Fruit fly (Drosophila melanogaster) whole organism, wandering third instar larva: ENCODE results near the gene FoxK.

Source experiments
- Abd-B ChIP-seq: fragments of >200 bp; optimal IDR thresholded peaks from 2 replicates; lab custom pipeline; 2017; ENCODE audit warnings: missing biosample characterization, missing genetic modification characterization
- CG32264 ChIP-seq: fragments of 200-800 bp; sonication (Bioruptor generic); optimal IDR thresholded peaks from 2 replicates; lab custom pipeline; 2016; ENCODE audit warnings: missing biosample characterization, missing genetic modification characterization
- CG9705 ChIP-seq: fragments of 200-800 bp; sonication (Bioruptor generic); optimal IDR thresholded peaks from 2 replicates; lab custom pipeline; 2018; ENCODE audit warnings: missing biosample characterization, mild to moderate bottlenecking, missing genetic modification characterization
- CrebA ChIP-seq: fragments of 200-800 bp; sonication (Bioruptor generic); optimal IDR thresholded peaks from 2 replicates; lab custom pipeline; 2016; ENCODE audit warnings: missing biosample characterization, mild to moderate bottlenecking, missing genetic modification characterization, borderline replicate concordance
- Dfd ChIP-seq: fragments of >200 bp; optimal IDR thresholded peaks from 2 replicates; lab custom pipeline; 2017; ENCODE audit warnings: missing biosample characterization, missing genetic modification characterization
- Dif ChIP-seq: fragments of 200-275, 200-300 bp; sonication (Bioruptor generic); optimal IDR thresholded peaks from 2 replicates; lab custom pipeline; 2018; ENCODE audit warnings: missing biosample characterization, missing genetic modification characterization; ENCODE audit not compliant: partially characterized antibody
- GATAd ChIP-seq: sonication (Bioruptor generic); optimal IDR thresholded peaks from 2 replicates; lab custom pipeline; 2016; ENCODE audit warnings: missing biosample characterization, missing genetic modification characterization
- HLH106 ChIP-seq: fragments of 200-800 bp; optimal IDR thresholded peaks from 3 replicates; lab custom pipeline; 2019; ENCODE audit warnings: missing biosample characterization, mild to moderate bottlenecking, missing genetic modification characterization, moderate library complexity
- Hnf4 ChIP-seq: fragments of 200-800 bp; sonication (Bioruptor generic); optimal IDR thresholded peaks from 2 replicates; lab custom pipeline; 2016; ENCODE audit warnings: missing biosample characterization, mild to moderate bottlenecking, missing genetic modification characterization
- Hr78 ChIP-seq: fragments of >200 bp; optimal IDR thresholded peaks from 2 replicates; lab custom pipeline; 2017; ENCODE audit warnings: missing biosample characterization, missing genetic modification characterization
- Hr83 ChIP-seq: fragments of 200-300 bp; sonication (Bioruptor generic); optimal IDR thresholded peaks from 2 replicates; lab custom pipeline; 2016; ENCODE audit warnings: missing biosample characterization, mild to moderate bottlenecking, missing genetic modification characterization, moderate library complexity; ENCODE audit not compliant: poor library complexity, severe bottlenecking
- Jra ChIP-seq: sonication (Bioruptor generic); optimal IDR thresholded peaks from 2 replicates; lab custom pipeline; 2016; ENCODE audit warnings: missing biosample characterization, missing genetic modification characterization
- Mio ChIP-seq: sonication (Bioruptor generic); optimal IDR thresholded peaks from 2 replicates; lab custom pipeline; 2016; ENCODE audit warnings: missing biosample characterization, missing genetic modification characterization
- Myc ChIP-seq: fragments of >200 bp; optimal IDR thresholded peaks from 2 replicates; lab custom pipeline; 2017
- N ChIP-seq: fragments of >200 bp; optimal IDR thresholded peaks from 2 replicates; lab custom pipeline; 2018; ENCODE audit warnings: missing biosample characterization, missing external identifiers, missing genetic modification characterization
- OdsH ChIP-seq: fragments of 200-800 bp; sonication (Bioruptor generic); optimal IDR thresholded peaks from 2 replicates; lab custom pipeline; 2016; ENCODE audit warnings: missing biosample characterization, mild to moderate bottlenecking, missing genetic modification characterization
- Rel ChIP-seq, 2 experiments: fragments of 200-800 bp; sonication (Bioruptor generic) in 1 of 2; optimal IDR thresholded peaks; 2 replicates in 1 of 2; 3 replicates in 1 of 2; lab custom pipeline; 2016 to 2019; ENCODE audit warnings: mild to moderate bottlenecking in 2 of 2, missing biosample characterization in 2 of 2, missing genetic modification characterization in 2 of 2, moderate library complexity in 1 of 2
- Sp1 ChIP-seq: fragments of 200-800 bp; sonication (Bioruptor generic); optimal IDR thresholded peaks from 3 replicates; lab custom pipeline; 2019; ENCODE audit warnings: missing biosample characterization, mild to moderate bottlenecking, missing genetic modification characterization, moderate library complexity
- Vsx2 ChIP-seq: fragments of 200-300, 225-300 bp; sonication (Bioruptor generic); optimal IDR thresholded peaks from 2 replicates; lab custom pipeline; 2018; ENCODE audit warnings: missing biosample characterization, missing genetic modification characterization; ENCODE audit not compliant: partially characterized antibody
- br ChIP-seq: fragments of 200-800 bp; sonication (Bioruptor generic); optimal IDR thresholded peaks from 2 replicates; lab custom pipeline; 2016; ENCODE audit warnings: missing biosample characterization, missing genetic modification characterization
- brk ChIP-seq: fragments of 200-800 bp; sonication (Bioruptor generic); optimal IDR thresholded peaks from 2 replicates; lab custom pipeline; 2016; ENCODE audit warnings: missing biosample characterization, mild to moderate bottlenecking, missing genetic modification characterization
- dl ChIP-seq, 2 experiments: fragments of 175-275, 200-275 bp in 1 of 2; fragments of 200-275 bp in 1 of 2; sonication (Bioruptor generic); optimal IDR thresholded peaks; lab custom pipeline; 2018; ENCODE audit warnings: mild to moderate bottlenecking in 2 of 2, missing biosample characterization in 2 of 2, missing genetic modification characterization in 2 of 2, moderate library complexity in 2 of 2; ENCODE audit not compliant: partially characterized antibody in 2 of 2, insufficient read depth in 1 of 2
- dmrt93B ChIP-seq: fragments of 200-800 bp; sonication (Bioruptor generic); optimal IDR thresholded peaks from 2 replicates; lab custom pipeline; 2018; ENCODE audit warnings: missing biosample characterization, mild to moderate bottlenecking, missing genetic modification characterization
- dsf ChIP-seq: sonication (Bioruptor generic); optimal IDR thresholded peaks from 2 replicates; lab custom pipeline; 2016; ENCODE audit warnings: missing biosample characterization, missing genetic modification characterization, borderline replicate concordance
- ey ChIP-seq: fragments of 200-800 bp; sonication (Bioruptor generic); optimal IDR thresholded peaks from 2 replicates; lab custom pipeline; 2016; ENCODE audit warnings: missing biosample characterization, missing genetic modification characterization
- foxo ChIP-seq, 2 experiments: fragments of 200-800 bp; sonication (Bioruptor generic); optimal IDR thresholded peaks; 2 replicates in 1 of 2; 3 replicates in 1 of 2; lab custom pipeline; 2016 to 2017; ENCODE audit warnings: missing biosample characterization in 2 of 2, missing genetic modification characterization in 2 of 2
- fru ChIP-seq: fragments of 200-800 bp; sonication (Bioruptor generic); optimal IDR thresholded peaks from 3 replicates; lab custom pipeline; 2016; ENCODE audit warnings: missing biosample characterization, mild to moderate bottlenecking, missing genetic modification characterization
- h ChIP-seq: fragments of 200-800 bp; sonication (Bioruptor generic); optimal IDR thresholded peaks from 3 replicates; lab custom pipeline; 2016; ENCODE audit warnings: missing biosample characterization, mild to moderate bottlenecking, missing genetic modification characterization
- jim ChIP-seq: fragments of 175-275, 200-325 bp; sonication (Bioruptor generic); optimal IDR thresholded peaks from 2 replicates; lab custom pipeline; 2016; ENCODE audit warnings: missing biosample characterization, mild to moderate bottlenecking, missing genetic modification characterization
- lola ChIP-seq: fragments of >200 bp; optimal IDR thresholded peaks from 2 replicates; lab custom pipeline; 2017; ENCODE audit warnings: missing biosample characterization, missing genetic modification characterization
- pan ChIP-seq: fragments of >200 bp; optimal IDR thresholded peaks from 2 replicates; lab custom pipeline; 2017
- psq ChIP-seq: fragments of 200-800 bp; sonication (Bioruptor generic); optimal IDR thresholded peaks from 3 replicates; lab custom pipeline; 2017; ENCODE audit warnings: missing biosample characterization, mild to moderate bottlenecking, missing genetic modification characterization, moderate library complexity
- rgr ChIP-seq: fragments of 200-800 bp; sonication (Bioruptor generic); optimal IDR thresholded peaks from 3 replicates; lab custom pipeline; 2016; ENCODE audit warnings: missing biosample characterization, mild to moderate bottlenecking, missing genetic modification characterization
- sage ChIP-seq: fragments of 200-800 bp; sonication (Bioruptor generic); optimal IDR thresholded peaks from 2 replicates; lab custom pipeline; 2016; ENCODE audit warnings: missing biosample characterization, mild to moderate bottlenecking, missing genetic modification characterization
- sv ChIP-seq: fragments of 200-800 bp; sonication (Bioruptor generic); optimal IDR thresholded peaks from 3 replicates; lab custom pipeline; 2016; ENCODE audit warnings: missing biosample characterization, missing genetic modification characterization
- tai ChIP-seq: sonication (Bioruptor generic); optimal IDR thresholded peaks from 2 replicates; lab custom pipeline; 2016; ENCODE audit warnings: missing biosample characterization, missing genetic modification characterization
- usp ChIP-seq: fragments of >200 bp; optimal IDR thresholded peaks from 2 replicates; lab custom pipeline; 2017; ENCODE audit warnings: missing biosample characterization, missing genetic modification characterization
- woc ChIP-seq: sonication (Bioruptor generic); optimal IDR thresholded peaks from 2 replicates; lab custom pipeline; 2016; ENCODE audit warnings: missing biosample characterization, mild to moderate bottlenecking, missing genetic modification characterization

FoxK gene

dm6 chr3L:11097982-11098663 is 22.5 kb downstream of the FoxK start, which contains the start of the genes Irbp18 and APP-BP1:
Gene Irbp18 (minus strand): TSS chr3L:11098186.
Gene APP-BP1 (plus strand): TSS chr3L:11098412.
- peak; percentile 39 for TF ChIP-seq Mio (GFP tag; lab: Kevin White, UChicago)
- peak; percentile 95 for TF ChIP-seq ey (GFP tag; lab: Kevin White, UChicago)
- TF ChIP-seq Hr83 (GFP tag; lab: Kevin White, UChicago), result peak; percentile 82
- no peak for TF ChIP-seq N (GFP tag; lab: Kevin White, UChicago)
- TF ChIP-seq brk (GFP tag; lab: Kevin White, UChicago), result peak; percentile 88
- no peak for TF ChIP-seq dl (GFP tag; optimal IDR thresholded peaks at IDR 0.05; lab: Kevin White, UChicago; ENCODE audit: insufficient read depth in 1 of 2, partially characterized antibody in 2 of 2)
- no peak for TF ChIP-seq jim (GFP tag; lab: Kevin White, UChicago)
- TF ChIP-seq CG9705, result peak; percentile 85
- TF ChIP-seq lola (GFP tag; lab: Kevin White, UChicago), result no peak
- peak; percentile 95 for TF ChIP-seq rgr
- TF ChIP-seq Rel (GFP tag; optimal IDR thresholded peaks at IDR 0.05; lab: Kevin White, UChicago), result peak; percentile 70
- TF ChIP-seq Rel (tag; optimal IDR thresholded peaks at IDR 0.05; lab: Kevin White, UChicago), result peak; percentile 71
- peak; percentile 88 for TF ChIP-seq CG32264 (GFP tag; lab: Kevin White, UChicago)
- TF ChIP-seq pan (lab: Kevin White, UChicago), result no peak
- peak; percentile 47 for TF ChIP-seq Myc (lab: Kevin White, UChicago)
- peak; percentile 96 for TF ChIP-seq fru
- TF ChIP-seq tai (GFP tag; lab: Kevin White, UChicago), result peak; percentile 93
- peak; percentile 97 for TF ChIP-seq sv
- peak; percentile 92 for TF ChIP-seq Hnf4 (GFP tag; lab: Kevin White, UChicago)
- TF ChIP-seq Dfd (GFP tag; lab: Kevin White, UChicago), result no peak
- TF ChIP-seq Abd-B (GFP tag; lab: Kevin White, UChicago), result no peak
- TF ChIP-seq h, result peak; percentile 96
- TF ChIP-seq GATAd (GFP tag; lab: Kevin White, UChicago), result peak; percentile 81
- TF ChIP-seq sage (GFP tag; lab: Kevin White, UChicago), result peak; percentile 87
- peak; percentile 93 for TF ChIP-seq Jra
- TF ChIP-seq dmrt93B, result peak; percentile 86
- TF ChIP-seq woc (GFP tag; lab: Kevin White, UChicago), result peak; percentile 89
- TF ChIP-seq br, result peak; percentile 95
- no peak for TF ChIP-seq Hr78
- peak; percentile 79 to 96 for TF ChIP-seq foxo (GFP tag; optimal IDR thresholded peaks at IDR 0.05; lab: Kevin White, UChicago)
- no peak for TF ChIP-seq Vsx2 (GFP tag; lab: Kevin White, UChicago)
- peak; percentile 91 for TF ChIP-seq psq (GFP tag; lab: Kevin White, UChicago)
- TF ChIP-seq OdsH (GFP tag; lab: Kevin White, UChicago), result peak; percentile 94
- no peak for TF ChIP-seq Dif (GFP tag; lab: Kevin White, UChicago)
- peak; percentile 92 for TF ChIP-seq HLH106 (tag; lab: Kevin White, UChicago)
- TF ChIP-seq usp (GFP tag; lab: Kevin White, UChicago), result no peak
- peak; percentile 80 for TF ChIP-seq dsf (GFP tag; lab: Kevin White, UChicago)
- TF ChIP-seq Sp1, result peak; percentile 93
- no peak for TF ChIP-seq CrebA

- TF ChIP-seq brk (GFP tag; lab: Kevin White, UChicago), result peak; percentile 78
- TF ChIP-seq Jra, result peak; percentile 34
- TF ChIP-seq Rel (GFP tag; optimal IDR thresholded peaks at IDR 0.05; lab: Kevin White, UChicago), result no peak
- peak; percentile 90 for TF ChIP-seq Rel (tag; optimal IDR thresholded peaks at IDR 0.05; lab: Kevin White, UChicago)
- TF ChIP-seq foxo (GFP tag; optimal IDR thresholded peaks at IDR 0.05; lab: Kevin White, UChicago), result peak; percentile 21 to 41
- no peak for TF ChIP-seq dmrt93B
- no peak for TF ChIP-seq Hr83 (GFP tag; lab: Kevin White, UChicago)
- no peak for TF ChIP-seq tai (GFP tag; lab: Kevin White, UChicago)
- peak; percentile 43 for TF ChIP-seq br
- TF ChIP-seq Dif (GFP tag; lab: Kevin White, UChicago), result peak; percentile 40
- TF ChIP-seq rgr, result peak; percentile 16
- TF ChIP-seq lola (GFP tag; lab: Kevin White, UChicago), result no peak
- TF ChIP-seq psq (GFP tag; lab: Kevin White, UChicago), result peak; percentile 54
- no peak for TF ChIP-seq Abd-B (GFP tag; lab: Kevin White, UChicago)
- no peak for TF ChIP-seq CrebA
- no peak for TF ChIP-seq N (GFP tag; lab: Kevin White, UChicago)
- no peak for TF ChIP-seq dsf (GFP tag; lab: Kevin White, UChicago)
- TF ChIP-seq jim (GFP tag; lab: Kevin White, UChicago), result no peak
- peak; percentile 16 for TF ChIP-seq woc (GFP tag; lab: Kevin White, UChicago)
- TF ChIP-seq HLH106 (tag; lab: Kevin White, UChicago), result peak; percentile 23
- TF ChIP-seq Hr78, result no peak
- peak; percentile 50 for TF ChIP-seq fru
- TF ChIP-seq usp (GFP tag; lab: Kevin White, UChicago), result no peak
- peak; percentile 75 for TF ChIP-seq Vsx2 (GFP tag; lab: Kevin White, UChicago)
- no peak for TF ChIP-seq pan (lab: Kevin White, UChicago)
- no peak for TF ChIP-seq sv
- TF ChIP-seq h, result peak; percentile 43
- TF ChIP-seq Myc (lab: Kevin White, UChicago), result peak; percentile 7
- TF ChIP-seq Mio (GFP tag; lab: Kevin White, UChicago), result no peak
- TF ChIP-seq Sp1, result peak; percentile 53
- TF ChIP-seq CG32264 (GFP tag; lab: Kevin White, UChicago), result peak; percentile 67
- TF ChIP-seq Hnf4 (GFP tag; lab: Kevin White, UChicago), result peak; percentile 49
- TF ChIP-seq sage (GFP tag; lab: Kevin White, UChicago), result peak; percentile 80
- no peak for TF ChIP-seq ey (GFP tag; lab: Kevin White, UChicago)
Measured at dm6 chr3L:11096195-11096908, 24.2 kb downstream of the FoxK start, which contains the start of the genes CG46439, Iyd and CG33947. Gene CG46439 (minus strand): TSS chr3L:11096245. Gene Iyd (minus strand): TSS chr3L:11096245. Gene CG33947 (plus strand): TSS chr3L:11096496.
